Fruit fly (Drosophila melanogaster) whole organism: ENCODE results near the gene Pxd.

Source experiments
- Dll ChIP-seq: fragments of >200 bp; optimal IDR thresholded peaks from 2 replicates; lab custom pipeline; 2017
- psq ChIP-seq: fragments of >200 bp; optimal IDR thresholded peaks from 2 replicates; lab custom pipeline; 2017
- usp ChIP-seq: fragments of >200 bp; optimal IDR thresholded peaks from 2 replicates; lab custom pipeline; 2017; ENCODE audit warnings: missing biosample characterization, missing genetic modification characterization, mixed read lengths

DNA sequence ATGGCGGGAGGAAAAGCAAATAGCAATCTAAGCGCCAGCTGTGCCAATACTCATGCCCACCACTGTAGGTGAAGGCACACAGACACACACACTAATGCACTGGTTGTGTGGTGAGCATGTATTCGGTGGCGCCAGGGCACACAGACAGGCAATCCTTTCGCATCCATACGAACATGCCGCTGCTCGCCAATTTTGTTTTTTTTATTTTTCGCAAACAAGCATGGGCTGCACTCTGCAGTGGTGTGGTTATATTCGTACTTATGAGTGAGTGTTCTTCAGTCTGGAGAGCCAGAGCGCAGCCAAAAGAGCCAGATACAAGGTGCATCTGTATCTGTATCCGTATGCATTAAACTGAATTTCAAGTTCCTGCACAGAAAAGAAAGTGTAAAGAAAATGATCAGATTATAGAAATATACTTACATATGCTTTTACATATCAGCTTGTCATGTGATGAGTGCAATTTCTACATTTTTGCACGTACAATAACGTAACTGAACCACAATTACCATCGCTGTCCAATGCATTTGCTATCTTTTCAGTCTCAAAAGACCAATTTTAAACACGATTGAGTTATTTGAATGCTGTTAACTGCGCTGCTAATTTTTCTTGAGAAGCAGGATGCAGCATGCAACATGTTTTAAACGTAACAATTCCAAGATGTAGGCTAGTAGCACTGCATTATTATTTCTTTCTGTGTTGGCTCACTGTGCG, 44.9 kb downstream of the Pxd start:
- TF ChIP-seq Dll (lab: Kevin White, UChicago) (no peak), psq (no peak), usp (no peak)
